Worm (Caenorhabditis elegans): Measurements from ENCODE around the gene C39H7.4.
A peak's percentile ranks its signal among the peaks of the same experiment; 100 is the strongest.

C39H7.4 gene

ce11 chrIV:5623718-5624117 lies 9.3 kb upstream of the C39H7.4 start, which contains the start of gene srsx-15:
srsx-15 (minus strand) TSS chrIV:5623818.
- TF ChIP-seq lin-14 (GFP tag; optimal IDR thresholded peaks at IDR 0.05) (no peak), efl-1 (optimal IDR thresholded peaks at IDR 0.05) (no peak), efl-1 (GFP tag; optimal IDR thresholded peaks at IDR 0.05 in 1 of 2) (peak in 1 of 2 experiments; percentile 72), C04F5.9 (tag; optimal IDR thresholded peaks at IDR 0.05) (no peak)

- TF ChIP-seq nhr-77 (tag; optimal IDR thresholded peaks at IDR 0.05) (no peak), ets-5 (GFP tag; IDR thresholded peaks at IDR 0.05) (no peak), lin-39 (tag; optimal IDR thresholded peaks at IDR 0.05) (no peak), elt-3 (tag; optimal IDR thresholded peaks at IDR 0.05) (no peak), efl-1 (optimal IDR thresholded peaks at IDR 0.05) (no peak), efl-1 (GFP tag; optimal IDR thresholded peaks at IDR 0.05 in 1 of 2) (peak in 1 of 2 experiments; percentile 76), unc-30 (tag; optimal IDR thresholded peaks at IDR 0.05) (no peak), pag-3 (tag; optimal IDR thresholded peaks at IDR 0.05; ENCODE audit: borderline replicate concordance, insufficient read depth) (no peak), unc-98 (GFP tag; IDR thresholded peaks at IDR 0.05) (no peak)
Observed at ce11 chrIV:5619643-5620042, 5.2 kb upstream of the C39H7.4 start, which contains the start of gene srsx-16. srsx-16 (minus strand) TSS chrIV:5619743.

ce11 chrIV:5607343-5607742 lies 7.1 kb downstream of the C39H7.4 start:
- TF ChIP-seq efl-1 (optimal IDR thresholded peaks at IDR 0.05) (peak; percentile 33 to 35), efl-1 (GFP tag; optimal IDR thresholded peaks at IDR 0.05 in 1 of 2) (peak; percentile 4 to 92), zag-1 (tag; optimal IDR thresholded peaks at IDR 0.05) (no peak), C04F5.9 (tag; optimal IDR thresholded peaks at IDR 0.05) (no peak), nhr-77 (tag; optimal IDR thresholded peaks at IDR 0.05) (peak; percentile 46), nhr-20 (tag; optimal IDR thresholded peaks at IDR 0.05) (peak; percentile 39), ztf-11 (tag; optimal IDR thresholded peaks at IDR 0.05) (no peak), mdl-1 (tag; optimal IDR thresholded peaks at IDR 0.05) (peak in 1 of 2 experiments; percentile 79), skn-1 (tag; optimal IDR thresholded peaks at IDR 0.05) (peak; percentile 66), tbx-2 (tag; optimal IDR thresholded peaks at IDR 0.05) (peak; percentile 38), nhr-85 (tag) (peak; percentile 37), egl-13 (tag; optimal IDR thresholded peaks at IDR 0.05) (no peak), lir-3 (tag; optimal IDR thresholded peaks at IDR 0.05; ENCODE audit: poor library complexity) (peak; percentile 12), snpc-4 (tag; optimal IDR thresholded peaks at IDR 0.05) (peak; percentile 44), C16A3.4 (tag; optimal IDR thresholded peaks at IDR 0.05) (peak; percentile 64), sup-37 (GFP tag; optimal IDR thresholded peaks at IDR 0.05) (no peak), xbp-1 (tag; optimal IDR thresholded peaks at IDR 0.05) (peak; percentile 23), sptf-1 (tag; optimal IDR thresholded peaks at IDR 0.05) (no peak), dsc-1 (tag; optimal IDR thresholded peaks at IDR 0.05) (peak; percentile 36), elt-3 (tag; optimal IDR thresholded peaks at IDR 0.05) (no peak), vab-15 (tag; optimal IDR thresholded peaks at IDR 0.05) (no peak), swsn-7 (tag; optimal IDR thresholded peaks at IDR 0.05) (peak; percentile 44), pqm-1 (tag; optimal IDR thresholded peaks at IDR 0.05) (no peak), dpl-1 (GFP tag; optimal IDR thresholded peaks at IDR 0.05) (peak in 1 of 3 experiments; percentile 46), lin-14 (GFP tag; optimal IDR thresholded peaks at IDR 0.05) (peak; percentile 98), tlp-1 (tag; optimal IDR thresholded peaks at IDR 0.05) (no peak), isw-1 (GFP tag; IDR thresholded peaks at IDR 0.05) (peak; percentile 25; the same call in 1 of the 2 replicates), nhr-84 (tag; optimal IDR thresholded peaks at IDR 0.05) (no peak), jun-1 (tag; optimal IDR thresholded peaks at IDR 0.05) (peak; percentile 31), rnt-1 (tag; optimal IDR thresholded peaks at IDR 0.05) (peak; percentile 69), unc-86 (tag; optimal IDR thresholded peaks at IDR 0.05) (peak; percentile 19), pag-3 (tag; optimal IDR thresholded peaks at IDR 0.05; ENCODE audit: borderline replicate concordance, insufficient read depth) (peak; percentile 51), lin-35 (GFP tag; optimal IDR thresholded peaks at IDR 0.05) (peak; percentile 60 to 63), ama-1 (optimal IDR thresholded peaks at IDR 0.05) (peak; percentile 48), snu-23 (GFP tag; optimal IDR thresholded peaks at IDR 0.05) (peak; percentile 54), nhr-71 (tag; optimal IDR thresholded peaks at IDR 0.05) (peak; percentile 75), C34B4.2 (tag; optimal IDR thresholded peaks at IDR 0.05) (no peak), ceh-82 (tag; optimal IDR thresholded peaks at IDR 0.05) (peak in 1 of 3 experiments; percentile 64), lsy-2 (tag; optimal IDR thresholded peaks at IDR 0.05) (peak; percentile 39 to 68), fkh-8 (tag; optimal IDR thresholded peaks at IDR 0.05) (peak; percentile 62), ztf-4 (tag; optimal IDR thresholded peaks at IDR 0.05) (peak; percentile 80), irx-1 (tag; optimal IDR thresholded peaks at IDR 0.05) (peak; percentile 56), pax-3 (tag; optimal IDR thresholded peaks at IDR 0.05) (no peak), fkh-10 (GFP tag; optimal IDR thresholded peaks at IDR 0.05) (peak; percentile 26)
